Worm (Caenorhabditis elegans) whole organism, L2 larva: ENCODE results near the gene K02H11.9.
A peak's percentile ranks its signal among the peaks of the same experiment; 100 is the strongest.

Experiments used
- F13H6.1 ChIP-seq: sonication (generic microtip); optimal IDR thresholded peaks from 2 replicates; lab custom pipeline; 2016; ENCODE audit warnings: missing genetic modification characterization, missing compliant biosample characterization
- R02D3.7 ChIP-seq: fragments of 150-350 bp; optimal IDR thresholded peaks from 2 replicates; lab custom pipeline; 2014; ENCODE audit warnings: missing biosample characterization, missing genetic modification characterization
- Y55F3AM.14 ChIP-seq: fragments of 200-800 bp; sonication (Bioruptor generic); optimal IDR thresholded peaks from 2 replicates; lab custom pipeline; 2018; ENCODE audit warnings: mild to moderate bottlenecking, missing genetic modification characterization, missing compliant biosample characterization
- ZK546.5 ChIP-seq: sonication (generic microtip); optimal IDR thresholded peaks from 2 replicates; lab custom pipeline; 2017; ENCODE audit warnings: missing biosample characterization, missing genetic modification characterization
- alr-1 ChIP-seq: fragments of 150-350 bp; optimal IDR thresholded peaks from 2 replicates; lab custom pipeline; 2014; ENCODE audit warnings: missing biosample characterization, missing genetic modification characterization
- aly-2 ChIP-seq: fragments of 150-350 bp; optimal IDR thresholded peaks from 2 replicates; lab custom pipeline; 2014; ENCODE audit warnings: missing biosample characterization, missing genetic modification characterization
- ama-1 ChIP-seq: fragments of 150-350 bp; optimal IDR thresholded peaks from 2 replicates; lab custom pipeline; 2018; ENCODE audit warnings: inconsistent platforms
- blmp-1 ChIP-seq: sonication (generic microtip); optimal IDR thresholded peaks from 2 replicates; lab custom pipeline; 2017; ENCODE audit warnings: missing genetic modification characterization, mild to moderate bottlenecking, missing compliant biosample characterization, antibody characterized with exemption, moderate library complexity; ENCODE audit not compliant: insufficient read depth
- ceh-16 ChIP-seq: fragments of 150-350 bp; optimal IDR thresholded peaks from 2 replicates; lab custom pipeline; 2014; ENCODE audit warnings: missing biosample characterization, missing genetic modification characterization
- egl-27 ChIP-seq: sonication (generic microtip); optimal IDR thresholded peaks from 3 replicates; lab custom pipeline; 2017; ENCODE audit warnings: missing biosample characterization, missing genetic modification reagents, missing genetic modification characterization
- elt-1 ChIP-seq: fragments of 150-350 bp; optimal IDR thresholded peaks from 2 replicates; lab custom pipeline; 2014; ENCODE audit warnings: missing biosample characterization, missing genetic modification characterization
- elt-3 ChIP-seq: sonication (generic microtip); optimal IDR thresholded peaks from 2 replicates; lab custom pipeline; 2017; ENCODE audit warnings: missing biosample characterization, missing genetic modification characterization
- fos-1 ChIP-seq: fragments of 150-350 bp; optimal IDR thresholded peaks from 2 replicates; lab custom pipeline; 2014; ENCODE audit warnings: missing biosample characterization, missing genetic modification characterization
- gmeb-1 ChIP-seq: fragments of 150-350 bp; optimal IDR thresholded peaks from 2 replicates; lab custom pipeline; 2014; ENCODE audit warnings: missing biosample characterization, missing genetic modification characterization
- lin-11 ChIP-seq: fragments of 150-350 bp; sonication (generic microtip); optimal IDR thresholded peaks from 2 replicates; lab custom pipeline; 2014; ENCODE audit warnings: missing biosample characterization, missing genetic modification characterization, inconsistent platforms, mixed read lengths
- lin-13 ChIP-seq: fragments of 150-350 bp; optimal IDR thresholded peaks from 2 replicates; lab custom pipeline; 2014; ENCODE audit warnings: missing biosample characterization, missing genetic modification reagents, missing genetic modification characterization
- lin-39 ChIP-seq: fragments of 150-350 bp; optimal IDR thresholded peaks from 2 replicates; lab custom pipeline; 2014; ENCODE audit warnings: missing biosample characterization, missing genetic modification reagents, missing genetic modification characterization
- mbf-1 ChIP-seq: sonication (generic microtip); optimal IDR thresholded peaks from 2 replicates; lab custom pipeline; 2017; ENCODE audit warnings: missing biosample characterization, missing genetic modification characterization
- nhr-21 ChIP-seq: fragments of 150-350 bp; optimal IDR thresholded peaks from 2 replicates; lab custom pipeline; 2014; ENCODE audit warnings: missing biosample characterization, missing genetic modification characterization
- nhr-6 ChIP-seq: fragments of 150-350 bp; optimal IDR thresholded peaks from 2 replicates; lab custom pipeline; 2014; ENCODE audit warnings: missing biosample characterization, missing genetic modification characterization
- nhr-77 ChIP-seq: fragments of 150-350 bp; optimal IDR thresholded peaks from 2 replicates; lab custom pipeline; 2014; ENCODE audit warnings: missing biosample characterization, missing genetic modification characterization
- peb-1 ChIP-seq: fragments of 150-350 bp; optimal IDR thresholded peaks from 2 replicates; lab custom pipeline; 2014; ENCODE audit warnings: missing biosample characterization, missing genetic modification characterization
- sem-4 ChIP-seq: fragments of 150-350 bp; optimal IDR thresholded peaks from 2 replicates; lab custom pipeline; 2014; ENCODE audit warnings: missing biosample characterization, missing genetic modification reagents, missing genetic modification characterization
- skn-1 ChIP-seq: sonication (generic microtip); optimal IDR thresholded peaks from 2 replicates; lab custom pipeline; 2017; ENCODE audit warnings: missing biosample characterization, missing genetic modification characterization
- sma-3 ChIP-seq: sonication (generic microtip); optimal IDR thresholded peaks from 2 replicates; lab custom pipeline; 2016; ENCODE audit warnings: missing genetic modification reagents, missing genetic modification characterization, missing compliant biosample characterization
- sma-9 ChIP-seq, 2 experiments: fragments of 150-350 bp in 1 of 2; sonication (generic microtip) in 1 of 2; optimal IDR thresholded peaks; 2 replicates each; lab custom pipeline; 2014 to 2016; ENCODE audit warnings: missing genetic modification characterization in 2 of 2, mild to moderate bottlenecking in 1 of 2, missing biosample characterization in 1 of 2, missing compliant biosample characterization in 1 of 2, missing genetic modification reagents in 1 of 2, moderate library complexity in 1 of 2
- snpc-4 ChIP-seq: fragments of 150-350 bp; optimal IDR thresholded peaks from 2 replicates; lab custom pipeline; 2014; ENCODE audit warnings: missing biosample characterization, missing genetic modification characterization
- unc-39 ChIP-seq: fragments of 150-350 bp; optimal IDR thresholded peaks from 2 replicates; lab custom pipeline; 2014; ENCODE audit warnings: missing biosample characterization, missing genetic modification characterization
- unc-55 ChIP-seq: fragments of 150-350 bp; sonication (generic microtip); optimal IDR thresholded peaks from 3 replicates; lab custom pipeline; 2014; ENCODE audit warnings: missing biosample characterization, missing genetic modification reagents, missing genetic modification characterization
- unc-62 ChIP-seq: fragments of 150-350 bp; optimal IDR thresholded peaks from 2 replicates; lab custom pipeline; 2014; ENCODE audit warnings: missing biosample characterization, missing genetic modification reagents, missing genetic modification characterization
- zag-1 ChIP-seq: fragments of 150-350 bp; optimal IDR thresholded peaks from 2 replicates; lab custom pipeline; 2014; ENCODE audit warnings: missing biosample characterization, missing genetic modification characterization
- ztf-1 ChIP-seq: fragments of 200-800 bp; sonication (Bioruptor generic); conservative IDR thresholded peaks from 2 replicates; pipeline ENCODE4 v1.3.6; 2022; ENCODE audit warnings: missing genetic modification characterization, missing compliant biosample characterization
- ztf-11 ChIP-seq: sonication (generic microtip); optimal IDR thresholded peaks from 2 replicates; lab custom pipeline; 2017; ENCODE audit warnings: missing biosample characterization, missing genetic modification characterization
- ztf-4 ChIP-seq: fragments of 150-350 bp; optimal IDR thresholded peaks from 2 replicates; lab custom pipeline; 2014; ENCODE audit warnings: missing biosample characterization, missing genetic modification characterization

K02H11.9 gene

DNA sequence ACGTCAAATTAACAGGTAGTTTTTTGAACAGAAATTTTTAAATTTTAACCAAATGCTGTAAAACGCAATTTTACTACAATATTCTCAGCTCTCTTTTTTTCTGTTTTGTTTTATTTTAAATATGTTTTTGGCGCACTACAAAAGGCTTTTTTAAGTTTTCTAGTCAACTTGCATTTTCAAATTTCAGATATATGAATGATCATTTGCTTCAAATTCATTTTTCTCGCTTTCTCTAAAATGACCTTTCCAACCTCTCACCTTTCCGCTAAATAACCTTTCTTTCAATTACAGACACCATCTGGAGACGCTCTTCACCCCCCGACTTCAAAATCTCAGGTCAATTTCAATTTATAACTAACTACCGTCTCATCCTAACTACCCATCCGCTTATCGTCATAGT is 29.9 kb upstream of the K02H11.9 start, which contains the start of gene cdc-25.2:
Gene cdc-25.2 (plus strand): TSS at position 301 of the 400 bp plus-strand sequence.
- TF ChIP-seq skn-1 (tag; lab: Kevin White, UChicago), result no peak
- peak; percentile 59 for TF ChIP-seq ceh-16 (tag; lab: Kevin White, UChicago)

DNA sequence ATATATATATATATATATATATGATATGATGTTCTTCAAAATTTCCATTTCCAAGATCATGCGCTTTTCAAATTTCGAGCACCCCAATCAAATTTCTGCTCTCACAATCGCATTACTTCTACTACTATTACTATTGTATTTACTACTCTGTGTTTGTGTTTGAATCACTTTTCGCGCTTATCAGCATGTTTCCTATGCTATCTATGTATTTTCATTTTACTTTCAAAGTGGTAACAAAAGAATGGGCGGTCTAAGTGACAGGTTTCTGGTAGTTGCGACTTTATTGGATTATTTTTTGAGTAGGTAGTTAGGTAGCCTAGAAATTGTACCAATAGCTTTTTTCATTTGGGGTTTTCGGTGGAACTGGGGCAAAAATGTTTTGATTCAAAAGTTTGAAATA is 21.2 kb upstream of the K02H11.9 start:
- no peak for TF ChIP-seq fos-1 (tag; lab: Kevin White, UChicago)
- no peak for TF ChIP-seq aly-2
- TF ChIP-seq sma-3, result no peak
- TF ChIP-seq F13H6.1 (tag; lab: Kevin White, UChicago), result no peak
- no peak for TF ChIP-seq egl-27 (tag; lab: Kevin White, UChicago)
- TF ChIP-seq mbf-1, result no peak
- TF ChIP-seq snpc-4 (tag; lab: Kevin White, UChicago), result no peak
- no peak for TF ChIP-seq peb-1
- no peak for TF ChIP-seq lin-11 (tag; lab: Kevin White, UChicago)
- no peak for TF ChIP-seq sma-9 (GFP tag; optimal IDR thresholded peaks at IDR 0.05; lab: Kevin White, UChicago)
- TF ChIP-seq sma-9 (tag; optimal IDR thresholded peaks at IDR 0.05; lab: Kevin White, UChicago), result no peak

ce11 chrV:1555072-1555471 is 18.2 kb upstream of the K02H11.9 start:
- TF ChIP-seq gmeb-1 (no peak), F13H6.1 (tag; lab: Kevin White, UChicago) (no peak), Y55F3AM.14 (GFP tag; lab: Kevin White, UChicago) (no peak), nhr-21 (tag; lab: Kevin White, UChicago) (no peak), peb-1 (no peak), nhr-77 (tag; lab: Kevin White, UChicago) (no peak), unc-39 (tag; lab: Kevin White, UChicago) (no peak), lin-11 (tag; lab: Kevin White, UChicago) (no peak), nhr-6 (tag; lab: Kevin White, UChicago) (no peak), ama-1 (lab: Kevin White, UChicago) (no peak), unc-55 (GFP tag; lab: Kevin White, UChicago) (no peak), mbf-1 (no peak), elt-3 (tag; lab: Kevin White, UChicago) (no peak)
- TF ChIP-seq, all 48 proteins: peak for 0

- TF ChIP-seq ztf-1 (GFP tag; lab: Robert Waterston, UW), result no peak
- TF ChIP-seq nhr-21 (tag; lab: Kevin White, UChicago), result no peak
- no peak for TF ChIP-seq nhr-6 (tag; lab: Kevin White, UChicago)
- TF ChIP-seq elt-3 (tag; lab: Kevin White, UChicago), result no peak
- no peak for TF ChIP-seq ztf-4
- TF ChIP-seq elt-1 (tag; lab: Kevin White, UChicago), result no peak
- TF ChIP-seq R02D3.7 (tag; lab: Kevin White, UChicago), result no peak
- no peak for TF ChIP-seq lin-13 (GFP tag; lab: Kevin White, UChicago)
- no peak for TF ChIP-seq ZK546.5 (tag; lab: Kevin White, UChicago)
- no peak for TF ChIP-seq blmp-1 (tag; lab: Kevin White, UChicago)
- TF ChIP-seq lin-11 (tag; lab: Kevin White, UChicago), result no peak
- no peak for TF ChIP-seq sma-3
- TF ChIP-seq F13H6.1 (tag; lab: Kevin White, UChicago), result no peak
- no peak for TF ChIP-seq gmeb-1
- TF ChIP-seq ztf-11 (tag; lab: Kevin White, UChicago), result no peak
- no peak for TF ChIP-seq skn-1 (tag; lab: Kevin White, UChicago)
- no peak for TF ChIP-seq unc-62 (GFP tag; lab: Kevin White, UChicago)
- no peak for TF ChIP-seq alr-1 (tag; lab: Kevin White, UChicago)
These were observed 16.1 kb upstream of the K02H11.9 start, which contains the start of gene srsx-8 for ce11 chrV:1553004-1553403. srsx-8 (minus strand) TSS chrV:1553104.

ce11 chrV:1551143-1551542 is 14.3 kb upstream of the K02H11.9 start:
- TF ChIP-seq sem-4 (tag; lab: Kevin White, UChicago) (no peak), zag-1 (tag; lab: Kevin White, UChicago) (no peak), nhr-21 (tag; lab: Kevin White, UChicago) (no peak), lin-39 (tag; lab: Kevin White, UChicago) (no peak)
